Worm (Caenorhabditis elegans): ENCODE data around the gene garr-1.

DNA sequence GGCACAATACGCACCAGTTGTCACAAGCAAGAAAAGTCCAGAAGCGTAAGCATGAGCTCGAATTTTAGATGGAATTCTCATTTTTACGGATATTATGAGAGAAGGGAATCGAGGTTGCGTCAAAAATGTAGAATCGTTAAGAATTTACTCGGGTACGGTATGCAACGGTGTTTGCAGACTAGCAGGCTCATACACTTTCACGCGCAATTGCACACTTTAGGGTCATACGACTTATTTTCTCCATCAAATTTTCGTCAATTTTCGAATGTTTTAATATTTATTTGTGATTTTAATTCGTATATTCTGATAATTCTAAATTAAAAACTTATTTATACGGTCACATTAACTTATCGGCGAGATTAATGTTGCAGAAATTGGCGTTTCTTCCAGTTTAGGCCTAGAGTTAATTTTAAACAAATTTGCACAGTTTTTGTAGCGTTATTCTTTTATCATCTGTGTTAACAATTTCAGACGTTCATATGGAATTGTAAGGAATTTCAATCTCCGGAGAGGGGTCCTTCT, 32.5 kb upstream of the garr-1 start, which contains the start of the genes T07A9.15 and nog-1:
- TF ChIP-seq nhr-77 (tag; optimal IDR thresholded peaks at IDR 0.05) (no peak), zag-1 (tag; optimal IDR thresholded peaks at IDR 0.05) (no peak), unc-62 (GFP tag; optimal IDR thresholded peaks at IDR 0.05) (no peak), ztf-4 (tag; optimal IDR thresholded peaks at IDR 0.05) (no peak), unc-39 (tag; optimal IDR thresholded peaks at IDR 0.05) (no peak), snpc-4 (tag; optimal IDR thresholded peaks at IDR 0.05) (no peak)

Measured in whole organism, L2 larva.